Fruit fly (Drosophila melanogaster): ENCODE results near the gene aus.

The aus gene

dm6 chr3R:21268873-21269272 is 80.5 kb downstream of the aus start, which contains the start of gene Rab1 (continued):
- no peak for TF ChIP-seq tup (GFP tag; optimal IDR thresholded peaks at IDR 0.05)

Data from whole organism, embryonic.